Worm (Caenorhabditis elegans) whole organism, young adult: ENCODE data around the gene gar-3.

Experiments
- F23B12.7 ChIP-seq: sonication (generic microtip); optimal IDR thresholded peaks from 2 replicates; lab custom pipeline; 2017; ENCODE audit warnings: missing genetic modification characterization, mild to moderate bottlenecking, missing compliant biosample characterization, antibody characterized with exemption, moderate library complexity; ENCODE audit not compliant: insufficient read depth
- dpff-1 ChIP-seq: sonication (generic microtip); optimal IDR thresholded peaks from 2 replicates; lab custom pipeline; 2017; ENCODE audit warnings: mild to moderate bottlenecking, missing genetic modification characterization, missing compliant biosample characterization
- hlh-26 ChIP-seq: fragments of 200-800 bp; sonication (Bioruptor generic); conservative IDR thresholded peaks from 2 replicates; pipeline ENCODE4 v1.3.6; 2022; ENCODE audit warnings: missing genetic modification reagents, missing genetic modification characterization, missing compliant biosample characterization
- lin-40 ChIP-seq: sonication (generic microtip); optimal IDR thresholded peaks from 2 replicates; lab custom pipeline; 2016; ENCODE audit warnings: missing genetic modification characterization, mild to moderate bottlenecking, missing compliant biosample characterization, missing genotype, missing genetic modification reagents
- nhr-179 ChIP-seq: sonication (generic microtip); optimal IDR thresholded peaks from 2 replicates; lab custom pipeline; 2016; ENCODE audit warnings: mild to moderate bottlenecking, missing genetic modification characterization, missing compliant biosample characterization
- snpc-1.1 ChIP-seq: sonication (generic microtip); optimal IDR thresholded peaks from 2 replicates; lab custom pipeline; 2017; ENCODE audit warnings: missing genetic modification characterization, mild to moderate bottlenecking, missing compliant biosample characterization, antibody characterized with exemption, moderate library complexity, missing genotype, missing genetic modification reagents; ENCODE audit not compliant: insufficient read depth
- ztf-6 ChIP-seq: fragments of 200-800 bp; sonication (Bioruptor generic); IDR thresholded peaks from 2 replicates; pipeline ENCODE4 v1.3.6; 2022; ENCODE audit warnings: missing genetic modification reagents, missing genetic modification characterization, missing compliant biosample characterization

ce11 chrV:14599972-14600371 is 20.5 kb upstream of the gar-3 start, which contains the start of gene glb-22:
- TF ChIP-seq dpff-1 (tag; lab: Kevin White, UChicago) (no peak), ztf-6 (GFP tag; lab: Robert Waterston, UW) (no peak), F23B12.7 (tag; lab: Kevin White, UChicago) (no peak), lin-40 (no peak), snpc-1.1 (tag; lab: Kevin White, UChicago) (no peak), hlh-26 (no peak), nhr-179 (tag; lab: Kevin White, UChicago) (no peak)
